Fruit fly (Drosophila melanogaster) whole organism, embryonic: ENCODE measurements around the gene CG18596.
A peak's percentile ranks its signal among the peaks of the same experiment; 100 is the strongest.

Source experiments
- ATbp ChIP-seq: fragments of 200-800 bp; sonication (Bioruptor generic); optimal IDR thresholded peaks from 2 replicates; lab custom pipeline; 2017; ENCODE audit warnings: missing biosample characterization, mild to moderate bottlenecking, missing genetic modification characterization, missing genetic modification reagents
- Abd-B ChIP-seq: fragments of 200-800 bp; sonication (Bioruptor generic); optimal IDR thresholded peaks from 2 replicates; lab custom pipeline; 2018; ENCODE audit warnings: missing biosample characterization, mild to moderate bottlenecking, missing genetic modification characterization, moderate library complexity
- Atf-2 ChIP-seq: fragments of 200-800 bp; sonication (Bioruptor generic); optimal IDR thresholded peaks from 2 replicates; lab custom pipeline; 2016; ENCODE audit warnings: missing biosample characterization, missing genetic modification characterization
- CG10274 ChIP-seq: fragments of 200-800 bp; sonication (Bioruptor generic); optimal IDR thresholded peaks from 3 replicates; lab custom pipeline; 2017; ENCODE audit warnings: missing biosample characterization, mild to moderate bottlenecking, missing genetic modification characterization
- CG12104 ChIP-seq: fragments of 200-800 bp; sonication (Bioruptor generic); optimal IDR thresholded peaks from 3 replicates; lab custom pipeline; 2016; ENCODE audit warnings: missing biosample characterization, missing genetic modification characterization
- CG13424 ChIP-seq: fragments of 200-800 bp; sonication (Bioruptor generic); optimal IDR thresholded peaks from 2 replicates; lab custom pipeline; 2019; ENCODE audit warnings: missing biosample characterization, mild to moderate bottlenecking, missing genetic modification characterization, moderate library complexity
- CG13624 ChIP-seq: fragments of 200-800 bp; sonication (Bioruptor generic); optimal IDR thresholded peaks from 2 replicates; lab custom pipeline; 2016; ENCODE audit warnings: missing biosample characterization, missing genetic modification characterization
- CG15011 ChIP-seq: fragments of 200-800 bp; sonication (Bioruptor generic); optimal IDR thresholded peaks from 3 replicates; lab custom pipeline; 2018; ENCODE audit warnings: missing biosample characterization, mild to moderate bottlenecking, missing genetic modification characterization
- CG15479 ChIP-seq: fragments of 200-800 bp; sonication (Bioruptor generic); optimal IDR thresholded peaks from 3 replicates; lab custom pipeline; 2019; ENCODE audit warnings: missing biosample characterization, mild to moderate bottlenecking, missing genetic modification characterization, moderate library complexity
- CG1602 ChIP-seq: fragments of 200-800 bp; sonication (Bioruptor generic); optimal IDR thresholded peaks from 3 replicates; lab custom pipeline; 2016; ENCODE audit warnings: missing biosample characterization, missing genetic modification characterization
- CG17802 ChIP-seq: fragments of 200-800 bp; sonication (Bioruptor generic); optimal IDR thresholded peaks from 2 replicates; lab custom pipeline; 2018; ENCODE audit warnings: missing biosample characterization, mild to moderate bottlenecking, missing genetic modification characterization, moderate library complexity
- CG18599 ChIP-seq: fragments of 200-800 bp; sonication (Bioruptor generic); optimal IDR thresholded peaks from 3 replicates; lab custom pipeline; 2017; ENCODE audit warnings: missing biosample characterization, missing genetic modification characterization, mild to moderate bottlenecking, moderate library complexity, missing genetic modification reagents
- CG3281 ChIP-seq: fragments of 200-800 bp; sonication (Bioruptor generic); optimal IDR thresholded peaks from 3 replicates; lab custom pipeline; 2017; ENCODE audit warnings: missing biosample characterization, mild to moderate bottlenecking, missing genetic modification characterization
- CG3407 ChIP-seq: fragments of 200-800 bp; sonication (Bioruptor generic); optimal IDR thresholded peaks from 2 replicates; lab custom pipeline; 2018; ENCODE audit warnings: missing biosample characterization, mild to moderate bottlenecking, missing genetic modification characterization
- CG34376 ChIP-seq: fragments of 200-800 bp; sonication (Bioruptor generic); optimal IDR thresholded peaks from 2 replicates; lab custom pipeline; 2018; ENCODE audit warnings: missing biosample characterization, mild to moderate bottlenecking, missing genetic modification characterization
- CG34422 ChIP-seq: fragments of 200-800 bp; sonication (Bioruptor generic); IDR thresholded peaks from 3 replicates; pipeline ENCODE4 v1.3.6; 2022; ENCODE audit warnings: missing biosample characterization, missing genetic modification characterization
- CG42726 ChIP-seq: fragments of 200-800 bp; sonication (Bioruptor generic); IDR thresholded peaks from 2 replicates; pipeline ENCODE4 v1.3.6; 2022; ENCODE audit warnings: missing biosample characterization, missing genetic modification characterization; ENCODE audit not compliant: partially characterized antibody
- CG4424 ChIP-seq: fragments of 200-800 bp; sonication (Bioruptor generic); optimal IDR thresholded peaks from 3 replicates; lab custom pipeline; 2016; ENCODE audit warnings: missing biosample characterization, missing genetic modification characterization
- CG4617 ChIP-seq: fragments of 200-800 bp; sonication (Bioruptor generic); optimal IDR thresholded peaks from 3 replicates; lab custom pipeline; 2016; ENCODE audit warnings: missing biosample characterization, missing genetic modification characterization, borderline replicate concordance
- CG6765 ChIP-seq: fragments of 200-800 bp; sonication (Bioruptor generic); optimal IDR thresholded peaks from 3 replicates; lab custom pipeline; 2017; ENCODE audit warnings: missing biosample characterization, mild to moderate bottlenecking, missing genetic modification characterization
- CG8388 ChIP-seq: fragments of 200-800 bp; sonication (Bioruptor generic); optimal IDR thresholded peaks from 2 replicates; lab custom pipeline; 2019; ENCODE audit warnings: missing biosample characterization, mild to moderate bottlenecking, missing genetic modification characterization, moderate library complexity
- CTCF ChIP-seq: fragments of 200-800 bp; sonication (Bioruptor generic); optimal IDR thresholded peaks from 2 replicates; lab custom pipeline; 2017; ENCODE audit warnings: missing biosample characterization, mild to moderate bottlenecking, missing genetic modification characterization, moderate library complexity
- D19B ChIP-seq: fragments of 200-800 bp; sonication (Bioruptor generic); optimal IDR thresholded peaks from 2 replicates; lab custom pipeline; 2017; ENCODE audit warnings: missing biosample characterization, mild to moderate bottlenecking, missing genetic modification characterization
- Dek ChIP-seq: fragments of 200-800 bp; sonication (Bioruptor generic); optimal IDR thresholded peaks from 3 replicates; lab custom pipeline; 2019; ENCODE audit warnings: missing biosample characterization, mild to moderate bottlenecking, missing genetic modification characterization, moderate library complexity
- Ets97D ChIP-seq: fragments of 200-800 bp; sonication (Bioruptor generic); optimal IDR thresholded peaks from 3 replicates; lab custom pipeline; 2016; ENCODE audit warnings: missing biosample characterization, missing genetic modification characterization
- H2.0 ChIP-seq: fragments of 200-800 bp; sonication (Bioruptor generic); IDR thresholded peaks from 2 replicates; pipeline ENCODE4 v1.3.6; 2022; ENCODE audit warnings: missing biosample characterization, missing genetic modification characterization
- NFAT ChIP-seq: fragments of 200-800 bp; sonication (Bioruptor generic); IDR thresholded peaks from 2 replicates; pipeline ENCODE4 v1.3.6; 2022; ENCODE audit warnings: missing biosample characterization, missing genetic modification characterization
- Nf-YB ChIP-seq: fragments of 200-800 bp; sonication (Bioruptor generic); optimal IDR thresholded peaks from 3 replicates; lab custom pipeline; 2019; ENCODE audit warnings: missing biosample characterization, mild to moderate bottlenecking, missing genetic modification characterization, moderate library complexity
- Nf-YC ChIP-seq: fragments of 200-800 bp; optimal IDR thresholded peaks from 3 replicates; lab custom pipeline; 2019; ENCODE audit warnings: missing biosample characterization, mild to moderate bottlenecking, missing genetic modification characterization, moderate library complexity
- Rfx ChIP-seq: fragments of 200-800 bp; sonication (Bioruptor generic); IDR thresholded peaks from 2 replicates; pipeline ENCODE4 v1.3.6; 2022; ENCODE audit warnings: missing biosample characterization, missing genetic modification characterization
- ap ChIP-seq: fragments of 200-800 bp; sonication (Bioruptor generic); IDR thresholded peaks from 2 replicates; pipeline ENCODE4 v1.3.6; 2022; ENCODE audit warnings: missing biosample characterization, missing genetic modification characterization
- bbx ChIP-seq: fragments of 200-800 bp; sonication (Bioruptor generic); IDR thresholded peaks from 2 replicates; pipeline ENCODE4 v1.3.6; 2022; ENCODE audit warnings: missing biosample characterization, missing genetic modification characterization; ENCODE audit not compliant: partially characterized antibody
- caup ChIP-seq: fragments of 200-800 bp; sonication (Bioruptor generic); optimal IDR thresholded peaks from 3 replicates; lab custom pipeline; 2017; ENCODE audit warnings: missing biosample characterization, mild to moderate bottlenecking, missing genetic modification characterization, moderate library complexity; ENCODE audit not compliant: severe bottlenecking
- chinmo ChIP-seq: fragments of 200-800 bp; sonication (Bioruptor generic); IDR thresholded peaks from 4 replicates; pipeline ENCODE4 v1.3.6; 2022; ENCODE audit warnings: missing biosample characterization, missing genetic modification characterization; ENCODE audit not compliant: partially characterized antibody
- crc ChIP-seq: fragments of 200-800 bp; sonication (Bioruptor generic); optimal IDR thresholded peaks from 2 replicates; lab custom pipeline; 2016; ENCODE audit warnings: missing biosample characterization, missing genetic modification characterization
- dati ChIP-seq: fragments of 200-800 bp; sonication (Bioruptor generic); IDR thresholded peaks from 2 replicates; pipeline ENCODE4 v1.3.6; 2022; ENCODE audit warnings: missing biosample characterization, missing genetic modification characterization
- disco-r ChIP-seq: fragments of 200-800 bp; sonication (Bioruptor generic); optimal IDR thresholded peaks from 2 replicates; lab custom pipeline; 2016; ENCODE audit warnings: missing biosample characterization, missing genetic modification characterization
- dmrt11E ChIP-seq: fragments of 200-800 bp; sonication (Bioruptor generic); optimal IDR thresholded peaks from 3 replicates; lab custom pipeline; 2018; ENCODE audit warnings: missing biosample characterization, mild to moderate bottlenecking, missing genetic modification characterization, moderate library complexity
- fu2 ChIP-seq: fragments of 200-800 bp; sonication (Bioruptor generic); optimal IDR thresholded peaks from 2 replicates; lab custom pipeline; 2016; ENCODE audit warnings: missing biosample characterization, missing genetic modification characterization
- hkb ChIP-seq, 2 experiments: fragments of 200-800 bp in 1 of 2; fragments of >200 bp in 1 of 2; sonication (Bioruptor generic) in 1 of 2; IDR thresholded peaks in 1 of 2; optimal IDR thresholded peaks in 1 of 2; 2 replicates each; pipeline versions ENCODE4 v1.3.6 to Lab custom; 2017 to 2022; ENCODE audit warnings: missing biosample characterization in 1 of 2, missing genetic modification characterization in 1 of 2
- lola ChIP-seq, 3 experiments: fragments of >200 bp in 2 of 3; fragments of 200-800 bp in 1 of 3; sonication (Bioruptor generic) in 1 of 3; optimal IDR thresholded peaks; 2 replicates each; lab custom pipeline; 2017 to 2019; ENCODE audit warnings: missing biosample characterization in 3 of 3, missing genetic modification characterization in 3 of 3, mild to moderate bottlenecking in 1 of 3, moderate library complexity in 1 of 3
- mam ChIP-seq: fragments of 200-800 bp; sonication (Bioruptor generic); optimal IDR thresholded peaks from 3 replicates; lab custom pipeline; 2016; ENCODE audit warnings: missing biosample characterization, missing genetic modification characterization
- mirr ChIP-seq: fragments of 200-800 bp; sonication (Bioruptor generic); optimal IDR thresholded peaks from 3 replicates; lab custom pipeline; 2018; ENCODE audit warnings: missing biosample characterization, mild to moderate bottlenecking, missing genetic modification characterization
- nerfin-1 ChIP-seq: fragments of 200-800 bp; sonication (Bioruptor generic); optimal IDR thresholded peaks from 3 replicates; lab custom pipeline; 2019; ENCODE audit warnings: missing biosample characterization, mild to moderate bottlenecking, missing genetic modification characterization, moderate library complexity
- sisA ChIP-seq: fragments of 200-800 bp; sonication (Bioruptor generic); IDR thresholded peaks from 2 replicates; pipeline ENCODE4 v1.3.6; 2022; ENCODE audit warnings: missing biosample characterization, missing genetic modification characterization
- sug ChIP-seq: fragments of 200-800 bp; optimal IDR thresholded peaks from 2 replicates; lab custom pipeline; 2019; ENCODE audit warnings: missing biosample characterization, mild to moderate bottlenecking, missing genetic modification characterization, moderate library complexity
- tgo ChIP-seq: fragments of 200-800 bp; sonication (Bioruptor generic); IDR thresholded peaks from 3 replicates; pipeline ENCODE4 v1.3.6; 2022; ENCODE audit warnings: missing biosample characterization, missing genetic modification characterization
- zen2 ChIP-seq: fragments of 200-800 bp; sonication (Bioruptor generic); IDR thresholded peaks from 3 replicates; pipeline ENCODE4 v1.3.6; 2022; ENCODE audit warnings: missing biosample characterization, missing genetic modification characterization; ENCODE audit not compliant: partially characterized antibody

Gene CG18596

DNA sequence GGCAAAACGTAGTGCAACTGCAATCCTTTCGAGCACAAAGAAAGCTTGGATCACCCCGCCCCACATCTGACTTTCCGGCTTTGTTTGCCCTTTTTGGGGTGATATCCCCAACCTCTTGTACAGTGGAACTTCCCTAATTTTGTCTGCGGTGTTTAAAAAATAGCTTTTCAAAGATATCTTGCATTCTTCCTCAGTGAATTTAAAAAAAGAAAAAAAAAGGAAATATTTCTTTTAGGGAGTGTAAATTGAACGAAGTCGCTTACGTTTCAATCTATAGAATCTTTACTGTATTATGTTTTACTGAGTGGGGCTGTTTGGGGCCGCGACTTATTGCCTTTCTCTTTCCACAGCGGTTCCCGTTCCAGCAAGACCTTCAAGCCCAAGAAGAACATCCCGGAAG, 45.9 kb downstream of the CG18596 start (continued):
- TF ChIP-seq CG42726 (GFP tag; lab: Robert Waterston, UW) (no peak), sug (tag; lab: Kevin White, UChicago) (peak; percentile 26), CG13624 (GFP tag; lab: Kevin White, UChicago) (peak; percentile 6), sisA (GFP tag; lab: Robert Waterston, UW) (peak; percentile 42; the same call in 1 of the 2 replicates), NFAT (GFP tag; lab: Robert Waterston, UW) (peak; percentile 70; the same call in 1 of the 2 replicates), CG15479 (GFP tag; lab: Kevin White, UChicago) (no peak), caup (GFP tag; lab: Kevin White, UChicago) (peak; percentile 33), chinmo (GFP tag; lab: Robert Waterston, UW) (no peak), fu2 (GFP tag; lab: Kevin White, UChicago) (peak; percentile 18), CG4617 (GFP tag; lab: Kevin White, UChicago) (no peak), CG6765 (no peak), H2.0 (GFP tag; lab: Robert Waterston, UW) (peak; percentile 74), Abd-B (no peak), Dek (tag; lab: Kevin White, UChicago) (peak; percentile 57), ap (GFP tag; lab: Robert Waterston, UW) (no peak), CTCF (GFP tag; lab: Kevin White, UChicago) (no peak), mam (peak; percentile 74), CG8388 (GFP tag; lab: Kevin White, UChicago) (peak; percentile 32), CG15011 (GFP tag; lab: Kevin White, UChicago) (no peak), nerfin-1 (tag; lab: Kevin White, UChicago) (no peak), Atf-2 (peak; percentile 27), CG3281 (GFP tag; lab: Kevin White, UChicago) (peak; percentile 48), bbx (GFP tag; lab: Robert Waterston, UW) (no peak), D19B (no peak), CG12104 (GFP tag; lab: Kevin White, UChicago) (peak; percentile 50), CG4424 (GFP tag; lab: Kevin White, UChicago) (peak; percentile 41), ATbp (peak; percentile 26), mirr (no peak), crc (GFP tag; lab: Kevin White, UChicago) (peak; percentile 73), Ets97D (GFP tag; lab: Kevin White, UChicago) (no peak), CG18599 (GFP tag; lab: Kevin White, UChicago) (peak; percentile 70), CG13424 (tag; lab: Kevin White, UChicago) (peak; percentile 66), dati (GFP tag; lab: Robert Waterston, UW) (peak; percentile 39; the same call in 1 of the 2 replicates), dmrt11E (tag; lab: Kevin White, UChicago) (peak; percentile 41), CG34376 (GFP tag; lab: Kevin White, UChicago) (no peak), CG34422 (peak; percentile 82), tgo (GFP tag; lab: Robert Waterston, UW) (peak; percentile 75), disco-r (GFP tag; lab: Kevin White, UChicago) (no peak), Nf-YB (peak; percentile 17), zen2 (GFP tag; lab: Robert Waterston, UW) (no peak), hkb (optimal IDR thresholded peaks at IDR 0.05; lab: Kevin White, UChicago) (peak; percentile 43), hkb (GFP tag; IDR thresholded peaks at IDR 0.05; lab: Robert Waterston, UW) (peak; percentile 86), CG10274 (GFP tag; lab: Kevin White, UChicago) (no peak), Nf-YC (tag; lab: Kevin White, UChicago) (no peak), Rfx (GFP tag; lab: Robert Waterston, UW) (peak; percentile 84), CG3407 (GFP tag; lab: Kevin White, UChicago) (no peak), lola (GFP tag; optimal IDR thresholded peaks at IDR 0.05; lab: Kevin White, UChicago) (peak in 1 of 3 experiments; percentile 12), CG1602 (GFP tag; lab: Kevin White, UChicago) (peak; percentile 14), CG17802 (tag; lab: Kevin White, UChicago) (no peak)
- TF ChIP-seq, all 482 proteins: peak for 219
